Worm (Caenorhabditis elegans) whole organism, L4/young adult: Measurements from ENCODE around the gene ZK1290.7.

Source experiments
- W03F9.2 ChIP-seq: fragments of 150-350 bp; optimal IDR thresholded peaks from 2 replicates; lab custom pipeline; 2014; ENCODE audit warnings: missing biosample characterization, missing genetic modification characterization
- dao-5 ChIP-seq: sonication (generic microtip); optimal IDR thresholded peaks from 2 replicates; lab custom pipeline; 2016; ENCODE audit warnings: missing genotype, missing genetic modification characterization, moderate library complexity, missing compliant biosample characterization
- him-1 ChIP-seq: sonication (generic microtip); optimal IDR thresholded peaks from 2 replicates; lab custom pipeline; 2016; ENCODE audit warnings: missing genotype, missing genetic modification reagents, missing genetic modification characterization, missing compliant biosample characterization

- TF ChIP-seq W03F9.2 (no peak), him-1 (tag; lab: Kevin White, UChicago) (no peak), dao-5 (tag; lab: Kevin White, UChicago) (no peak)
Observed at ce11 chrII:7483009-7483408, 42.3 kb downstream of the ZK1290.7 start, which contains the start of gene cah-2.
